Fruit fly (Drosophila melanogaster): ENCODE measurements around the gene PolE1.
A peak's percentile ranks its signal among the peaks of the same experiment; 100 is the strongest.

The PolE1 gene

DNA sequence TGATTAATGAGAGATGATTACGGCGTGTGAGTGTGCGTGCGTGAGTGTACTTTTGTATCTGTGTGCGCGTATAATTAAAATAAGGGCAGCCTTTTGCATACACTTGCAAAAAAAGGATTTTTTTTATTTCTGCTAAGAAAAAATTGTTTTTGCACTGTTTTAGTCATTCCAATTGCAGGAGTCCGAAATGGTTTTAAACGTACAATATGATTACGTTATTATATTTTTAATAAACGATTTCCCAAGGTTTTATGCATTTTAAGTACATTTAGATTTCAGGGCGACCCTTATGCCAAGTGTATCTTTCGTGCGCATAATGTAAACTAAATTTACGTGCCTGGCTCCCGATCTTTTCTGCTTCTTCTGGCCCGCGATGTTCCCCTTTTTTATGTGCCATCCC, 13.1 kb upstream of the PolE1 start (continued):
- no peak for TF ChIP-seq CG9797 (GFP tag; optimal IDR thresholded peaks at IDR 0.05)
- TF ChIP-seq Xrp1 (GFP tag; IDR thresholded peaks at IDR 0.05), result 0 out of 2 replicates have a peak, but pooled peaks have one; percentile 23
- TF ChIP-seq kay (GFP tag; optimal IDR thresholded peaks at IDR 0.05), result peak; percentile 5
- TF ChIP-seq Ptx1 (GFP tag; IDR thresholded peaks at IDR 0.05), result peak; percentile 48
- peak; percentile 45 for TF ChIP-seq phol (tag; optimal IDR thresholded peaks at IDR 0.05)
- no peak for TF ChIP-seq pan (optimal IDR thresholded peaks at IDR 0.05)
- peak in 1 of 2 experiments; percentile 55 for TF ChIP-seq pan (GFP tag; optimal IDR thresholded peaks at IDR 0.05 in 1 of 2, IDR thresholded peaks at IDR 0.05 in 1 of 2)
- peak; percentile 70 for TF ChIP-seq row (GFP tag; IDR thresholded peaks at IDR 0.05)
- TF ChIP-seq NfI (GFP tag; optimal IDR thresholded peaks at IDR 0.05), result peak; percentile 42
- TF ChIP-seq ttk (GFP tag; IDR thresholded peaks at IDR 0.05), result 0 out of 2 replicates have a peak, but pooled peaks have one; percentile 20
- TF ChIP-seq prd (optimal IDR thresholded peaks at IDR 0.05), result no peak
- peak; percentile 55; the same call in 2 of the 3 replicates for TF ChIP-seq prd (GFP tag; IDR thresholded peaks at IDR 0.05)
- TF ChIP-seq Bdp1 (GFP tag; optimal IDR thresholded peaks at IDR 0.05), result no peak
- no peak for TF ChIP-seq CG11723 (GFP tag; optimal IDR thresholded peaks at IDR 0.05)
- TF ChIP-seq ERR (GFP tag; optimal IDR thresholded peaks at IDR 0.05), result no peak
- TF ChIP-seq inv (GFP tag; IDR thresholded peaks at IDR 0.05; ENCODE audit: partially characterized antibody), result no peak
- no peak for TF ChIP-seq tx (GFP tag; optimal IDR thresholded peaks at IDR 0.05)
- no peak for TF ChIP-seq CG15601 (tag; optimal IDR thresholded peaks at IDR 0.05)
- TF ChIP-seq dysf (GFP tag; IDR thresholded peaks at IDR 0.05), result peak; percentile 58; the same call in 2 of the 3 replicates
- no peak for TF ChIP-seq CG18262 (tag; optimal IDR thresholded peaks at IDR 0.05)
- no peak for TF ChIP-seq CG10462 (GFP tag; optimal IDR thresholded peaks at IDR 0.05)
- peak; percentile 52 for TF ChIP-seq CG10147 (GFP tag; optimal IDR thresholded peaks at IDR 0.05)
- TF ChIP-seq unc-4 (GFP tag; IDR thresholded peaks at IDR 0.05; ENCODE audit: partially characterized antibody), result no peak
- TF ChIP-seq CG8944 (GFP tag; optimal IDR thresholded peaks at IDR 0.05), result no peak
- no peak for TF ChIP-seq gcm2 (GFP tag; optimal IDR thresholded peaks at IDR 0.05)
- TF ChIP-seq Doc2 (GFP tag; IDR thresholded peaks at IDR 0.05), result no peak
- TF ChIP-seq Hr51 (GFP tag; optimal IDR thresholded peaks at IDR 0.05), result peak in 1 of 2 experiments; percentile 42
- TF ChIP-seq CG18599 (GFP tag; optimal IDR thresholded peaks at IDR 0.05), result peak; percentile 69
- no peak for TF ChIP-seq fru (optimal IDR thresholded peaks at IDR 0.05)
- no peak for TF ChIP-seq Myb (GFP tag; optimal IDR thresholded peaks at IDR 0.05)
- TF ChIP-seq MBD-R2 (GFP tag; IDR thresholded peaks at IDR 0.05), result peak; percentile 45; the same call in 1 of the 2 replicates
- peak; percentile 35; the same call in 1 of the 2 replicates for TF ChIP-seq Drgx (GFP tag; IDR thresholded peaks at IDR 0.05)
- no peak for TF ChIP-seq p53 (GFP tag; optimal IDR thresholded peaks at IDR 0.05)
- peak; percentile 10 for TF ChIP-seq CG5245 (GFP tag; optimal IDR thresholded peaks at IDR 0.05)
- peak; percentile 3 for TF ChIP-seq chn (GFP tag; optimal IDR thresholded peaks at IDR 0.05)
- peak; percentile 49 for TF ChIP-seq vvl (GFP tag; IDR thresholded peaks at IDR 0.05)
- peak; percentile 59 for TF ChIP-seq lilli (GFP tag; optimal IDR thresholded peaks at IDR 0.05)
- TF ChIP-seq CG9215 (GFP tag; IDR thresholded peaks at IDR 0.05), result peak; percentile 37; the same call in 1 of the 2 replicates
- peak; percentile 23 for TF ChIP-seq CG13296 (GFP tag; optimal IDR thresholded peaks at IDR 0.05)
- TF ChIP-seq scrt (GFP tag; optimal IDR thresholded peaks at IDR 0.05), result peak; percentile 14
- TF ChIP-seq dmrt11E (tag; optimal IDR thresholded peaks at IDR 0.05), result no peak
- peak; percentile 35; the same call in 1 of the 2 replicates for TF ChIP-seq CG4730 (GFP tag; IDR thresholded peaks at IDR 0.05)
- TF ChIP-seq Oli (tag; optimal IDR thresholded peaks at IDR 0.05), result peak; percentile 8
- peak; percentile 1 for TF ChIP-seq Deaf1 (tag; optimal IDR thresholded peaks at IDR 0.05)
- TF ChIP-seq grau (tag; optimal IDR thresholded peaks at IDR 0.05), result peak; percentile 60
- peak; percentile 36 for TF ChIP-seq Bteb2 (GFP tag; optimal IDR thresholded peaks at IDR 0.05)
- no peak for TF ChIP-seq CG8089 (GFP tag; optimal IDR thresholded peaks at IDR 0.05)
- TF ChIP-seq repo (GFP tag; optimal IDR thresholded peaks at IDR 0.05), result no peak
- no peak for TF ChIP-seq hb (GFP tag; IDR thresholded peaks at IDR 0.05; ENCODE audit: partially characterized antibody)
- TF ChIP-seq tio (GFP tag; optimal IDR thresholded peaks at IDR 0.05), result peak; percentile 31
- TF ChIP-seq Sin3A (optimal IDR thresholded peaks at IDR 0.05), result no peak
- TF ChIP-seq CG3281 (GFP tag; optimal IDR thresholded peaks at IDR 0.05), result peak; percentile 77
